6 fruit fly cellular contexts compared by ENCODE assay signal in genomic region chr2L:14358780-14359462, dm6.
TF ChIP-seq lines count a peak whose summit lies in the region.

Gene Pgant35A (plus strand): TSS chr2L:14359252.

- peak; percentile 4 to 33 for TF ChIP-seq CTCF in S2 (optimal IDR thresholded peaks at IDR 0.05; lab: Kevin White, UChicago)
- TF ChIP-seq CTCF in whole organism, embryonic (GFP tag; optimal IDR thresholded peaks at IDR 0.05; lab: Kevin White, UChicago): no peak

TF ChIP-seq in whole organism, adult, 20 proteins besides CTCF, POLR2A, EP300 and RAD21:
- peak; percentile 36 for TF ChIP-seq Crg-1 (GFP tag; optimal IDR thresholded peaks at IDR 0.05; lab: Kevin White, UChicago)
- peak; percentile 17 for TF ChIP-seq tj (GFP tag; optimal IDR thresholded peaks at IDR 0.05; lab: Kevin White, UChicago)
- peak; percentile 1 for TF ChIP-seq pad (GFP tag; optimal IDR thresholded peaks at IDR 0.05; lab: Kevin White, UChicago)
- TF ChIP-seq CG7045 (GFP tag; optimal IDR thresholded peaks at IDR 0.05; lab: Kevin White, UChicago): no peak
- TF ChIP-seq CG33017 (tag; optimal IDR thresholded peaks at IDR 0.05; lab: Kevin White, UChicago): peak; percentile 54
- peak; percentile 13 for TF ChIP-seq CG11617 (GFP tag; optimal IDR thresholded peaks at IDR 0.05; lab: Kevin White, UChicago)
- TF ChIP-seq CG7101 (tag; optimal IDR thresholded peaks at IDR 0.05; lab: Kevin White, UChicago): peak; percentile 46
- peak; percentile 22 for TF ChIP-seq Mnt (GFP tag; optimal IDR thresholded peaks at IDR 0.05; lab: Kevin White, UChicago)
- TF ChIP-seq cnc (optimal IDR thresholded peaks at IDR 0.05; lab: Kevin White, UChicago): no peak
TF ChIP-seq in whole organism, adult: peak in this region for 7.

TF ChIP-seq in whole organism, embryonic, 481 proteins besides CTCF, POLR2A, EP300 and RAD21 (continues in another document):
- TF ChIP-seq CG7745 (tag; optimal IDR thresholded peaks at IDR 0.05; lab: Kevin White, UChicago) (peak; percentile 90), CG10654 (GFP tag; optimal IDR thresholded peaks at IDR 0.05; lab: Kevin White, UChicago) (no peak), CG32772 (GFP tag; IDR thresholded peaks at IDR 0.05; lab: Robert Waterston, UW) (no peak), nerfin-2 (GFP tag; IDR thresholded peaks at IDR 0.05; lab: Robert Waterston, UW; ENCODE audit: partially characterized antibody) (no peak), Mrtf (GFP tag; IDR thresholded peaks at IDR 0.05; lab: Robert Waterston, UW) (no peak), row (GFP tag; IDR thresholded peaks at IDR 0.05; lab: Robert Waterston, UW) (peak; percentile 95), dan (GFP tag; IDR thresholded peaks at IDR 0.05; lab: Robert Waterston, UW) (no peak), CG2712 (tag; optimal IDR thresholded peaks at IDR 0.05; lab: Kevin White, UChicago) (peak; percentile 67), ro (GFP tag; IDR thresholded peaks at IDR 0.05; lab: Robert Waterston, UW) (no peak), Awh (GFP tag; IDR thresholded peaks at IDR 0.05; lab: Robert Waterston, UW) (no peak), Sin3A (optimal IDR thresholded peaks at IDR 0.05; lab: Kevin White, UChicago) (peak; percentile 36), CG31365 (tag; optimal IDR thresholded peaks at IDR 0.05; lab: Kevin White, UChicago) (no peak), rib (GFP tag; IDR thresholded peaks at IDR 0.05; lab: Robert Waterston, UW) (no peak), danr (GFP tag; IDR thresholded peaks at IDR 0.05; lab: Robert Waterston, UW) (no peak), CG16813 (GFP tag; IDR thresholded peaks at IDR 0.05; lab: Robert Waterston, UW; ENCODE audit: partially characterized antibody) (no peak), yki (optimal IDR thresholded peaks at IDR 0.05; lab: Kevin White, UChicago) (no peak), kni (GFP tag; optimal IDR thresholded peaks at IDR 0.05; lab: Kevin White, UChicago) (no peak), sd (tag; optimal IDR thresholded peaks at IDR 0.05; lab: Kevin White, UChicago) (peak; percentile 92), repo (GFP tag; optimal IDR thresholded peaks at IDR 0.05; lab: Kevin White, UChicago) (no peak), Atf3 (GFP tag; optimal IDR thresholded peaks at IDR 0.05; lab: Kevin White, UChicago) (no peak), sug (tag; optimal IDR thresholded peaks at IDR 0.05; lab: Kevin White, UChicago) (peak; percentile 45)

TF ChIP-seq in whole organism, prepupa, 60 proteins besides CTCF, POLR2A, EP300 and RAD21 (continues in another document):
- TF ChIP-seq CG10669 (GFP tag; optimal IDR thresholded peaks at IDR 0.05; lab: Kevin White, UChicago): no peak
- no peak for TF ChIP-seq Blimp-1 (GFP tag; optimal IDR thresholded peaks at IDR 0.05; lab: Kevin White, UChicago)
- no peak for TF ChIP-seq CG16779 (tag; optimal IDR thresholded peaks at IDR 0.05; lab: Kevin White, UChicago)
- TF ChIP-seq eg (GFP tag; IDR thresholded peaks at IDR 0.05; lab: Robert Waterston, UW): no peak
- TF ChIP-seq Met (GFP tag; optimal IDR thresholded peaks at IDR 0.05; lab: Kevin White, UChicago): peak; percentile 32
- TF ChIP-seq CG34406 (GFP tag; optimal IDR thresholded peaks at IDR 0.05; lab: Kevin White, UChicago): peak; percentile 50
- TF ChIP-seq pdm3 (GFP tag; optimal IDR thresholded peaks at IDR 0.05; lab: Kevin White, UChicago): peak; percentile 38
- no peak for TF ChIP-seq dac (GFP tag; optimal IDR thresholded peaks at IDR 0.05; lab: Kevin White, UChicago)
- no peak for TF ChIP-seq CG4318 (GFP tag; optimal IDR thresholded peaks at IDR 0.05; lab: Kevin White, UChicago)
- TF ChIP-seq CG11294 (GFP tag; IDR thresholded peaks at IDR 0.05; lab: Robert Waterston, UW): no peak
- TF ChIP-seq Ets96B (tag; optimal IDR thresholded peaks at IDR 0.05; lab: Kevin White, UChicago): no peak
- TF ChIP-seq CG8632 (GFP tag; optimal IDR thresholded peaks at IDR 0.05; lab: Kevin White, UChicago): no peak
- TF ChIP-seq fd85E (GFP tag; optimal IDR thresholded peaks at IDR 0.05; lab: Kevin White, UChicago): no peak
- TF ChIP-seq Eip78C (GFP tag; lab: Kevin White, UChicago): peak; percentile 40
- no peak for TF ChIP-seq Eip75B (GFP tag; optimal IDR thresholded peaks at IDR 0.05; lab: Kevin White, UChicago)
- TF ChIP-seq CG31627 (GFP tag; optimal IDR thresholded peaks at IDR 0.05; lab: Kevin White, UChicago): peak; percentile 36
- TF ChIP-seq dsx (GFP tag; optimal IDR thresholded peaks at IDR 0.05; lab: Kevin White, UChicago; ENCODE audit: poor library complexity, severe bottlenecking): peak; percentile 51
- no peak for TF ChIP-seq CG6808 (GFP tag; optimal IDR thresholded peaks at IDR 0.05; lab: Kevin White, UChicago)
- TF ChIP-seq OdsH (GFP tag; optimal IDR thresholded peaks at IDR 0.05; lab: Kevin White, UChicago): no peak
- TF ChIP-seq Sox102F (GFP tag; optimal IDR thresholded peaks at IDR 0.05; lab: Kevin White, UChicago): peak; percentile 26
- no peak for TF ChIP-seq CG7368 (GFP tag; optimal IDR thresholded peaks at IDR 0.05; lab: Kevin White, UChicago)
- no peak for TF ChIP-seq achi (GFP tag; optimal IDR thresholded peaks at IDR 0.05; lab: Kevin White, UChicago)

TF ChIP-seq in whole organism, pupa, 21 proteins besides CTCF, POLR2A, EP300 and RAD21:
- TF ChIP-seq Pif1A (GFP tag; optimal IDR thresholded peaks at IDR 0.05; lab: Kevin White, UChicago): no peak
- no peak for TF ChIP-seq CG10348 (GFP tag; IDR thresholded peaks at IDR 0.05; lab: Robert Waterston, UW)
- no peak for TF ChIP-seq CG13204 (GFP tag; optimal IDR thresholded peaks at IDR 0.05; lab: Kevin White, UChicago)
- peak; percentile 45; the same call in 1 of the 2 replicates for TF ChIP-seq CG12605 (GFP tag; IDR thresholded peaks at IDR 0.05; lab: Robert Waterston, UW)
- TF ChIP-seq CG8301 (tag; optimal IDR thresholded peaks at IDR 0.05; lab: Kevin White, UChicago): no peak
- no peak for TF ChIP-seq rn (GFP tag; IDR thresholded peaks at IDR 0.05; lab: Robert Waterston, UW)
- TF ChIP-seq Pif1B (GFP tag; optimal IDR thresholded peaks at IDR 0.05; lab: Kevin White, UChicago): no peak
- peak; percentile 3 for TF ChIP-seq CG9948 (tag; optimal IDR thresholded peaks at IDR 0.05; lab: Kevin White, UChicago)
- no peak for TF ChIP-seq Snoo (tag; optimal IDR thresholded peaks at IDR 0.05; lab: Kevin White, UChicago)
- TF ChIP-seq EcR (GFP tag; optimal IDR thresholded peaks at IDR 0.05; lab: Kevin White, UChicago): no peak
- TF ChIP-seq CG8159 (tag; optimal IDR thresholded peaks at IDR 0.05; lab: Kevin White, UChicago): peak; percentile 12
- peak; percentile 45 for TF ChIP-seq D1 (tag; optimal IDR thresholded peaks at IDR 0.05; lab: Kevin White, UChicago)
- TF ChIP-seq CG15710 (tag; optimal IDR thresholded peaks at IDR 0.05; lab: Kevin White, UChicago): peak; percentile 3
- no peak for TF ChIP-seq CG32121 (GFP tag; IDR thresholded peaks at IDR 0.05; lab: Robert Waterston, UW)
- TF ChIP-seq Ets98B (GFP tag; IDR thresholded peaks at IDR 0.05; lab: Robert Waterston, UW): 0 out of 2 replicates have a peak, but pooled peaks have one; percentile 5
- TF ChIP-seq CG17806 (tag; optimal IDR thresholded peaks at IDR 0.05; lab: Kevin White, UChicago): no peak

TF ChIP-seq in whole organism, wandering third instar larva, 38 proteins besides CTCF, POLR2A, EP300 and RAD21:
- TF ChIP-seq br (GFP tag; optimal IDR thresholded peaks at IDR 0.05; lab: Kevin White, UChicago): peak; percentile 34
- TF ChIP-seq jim (GFP tag; optimal IDR thresholded peaks at IDR 0.05; lab: Kevin White, UChicago): no peak
- no peak for TF ChIP-seq tai (GFP tag; optimal IDR thresholded peaks at IDR 0.05; lab: Kevin White, UChicago)
- TF ChIP-seq ey (GFP tag; optimal IDR thresholded peaks at IDR 0.05; lab: Kevin White, UChicago): peak; percentile 13
- peak; percentile 34 for TF ChIP-seq Sp1 (GFP tag; optimal IDR thresholded peaks at IDR 0.05; lab: Kevin White, UChicago)
- peak in 1 of 2 experiments; percentile 44 for TF ChIP-seq foxo (GFP tag; optimal IDR thresholded peaks at IDR 0.05; lab: Kevin White, UChicago)
- no peak for TF ChIP-seq Dif (GFP tag; optimal IDR thresholded peaks at IDR 0.05; lab: Kevin White, UChicago; ENCODE audit: partially characterized antibody)
- TF ChIP-seq Rel (GFP tag; optimal IDR thresholded peaks at IDR 0.05; lab: Kevin White, UChicago): no peak
- TF ChIP-seq Rel (tag; optimal IDR thresholded peaks at IDR 0.05; lab: Kevin White, UChicago): peak; percentile 24
- TF ChIP-seq psq (GFP tag; optimal IDR thresholded peaks at IDR 0.05; lab: Kevin White, UChicago): peak; percentile 27
- peak; percentile 30 for TF ChIP-seq fru (GFP tag; optimal IDR thresholded peaks at IDR 0.05; lab: Kevin White, UChicago)
- TF ChIP-seq woc (GFP tag; optimal IDR thresholded peaks at IDR 0.05; lab: Kevin White, UChicago): peak; percentile 89
- TF ChIP-seq rgr (GFP tag; optimal IDR thresholded peaks at IDR 0.05; lab: Kevin White, UChicago): peak; percentile 55
- peak; percentile 26 for TF ChIP-seq Hnf4 (GFP tag; optimal IDR thresholded peaks at IDR 0.05; lab: Kevin White, UChicago)
- TF ChIP-seq N (GFP tag; optimal IDR thresholded peaks at IDR 0.05; lab: Kevin White, UChicago): no peak
- peak; percentile 26 for TF ChIP-seq brk (GFP tag; optimal IDR thresholded peaks at IDR 0.05; lab: Kevin White, UChicago)
- peak; percentile 99 for TF ChIP-seq Myc (optimal IDR thresholded peaks at IDR 0.05; lab: Kevin White, UChicago)
- peak; percentile 38 for TF ChIP-seq HLH106 (tag; optimal IDR thresholded peaks at IDR 0.05; lab: Kevin White, UChicago)
- peak; percentile 13 for TF ChIP-seq Jra (GFP tag; optimal IDR thresholded peaks at IDR 0.05; lab: Kevin White, UChicago)
